Fruit fly (Drosophila melanogaster): ENCODE data around the gene CG13308.

CG13308 gene

DNA sequence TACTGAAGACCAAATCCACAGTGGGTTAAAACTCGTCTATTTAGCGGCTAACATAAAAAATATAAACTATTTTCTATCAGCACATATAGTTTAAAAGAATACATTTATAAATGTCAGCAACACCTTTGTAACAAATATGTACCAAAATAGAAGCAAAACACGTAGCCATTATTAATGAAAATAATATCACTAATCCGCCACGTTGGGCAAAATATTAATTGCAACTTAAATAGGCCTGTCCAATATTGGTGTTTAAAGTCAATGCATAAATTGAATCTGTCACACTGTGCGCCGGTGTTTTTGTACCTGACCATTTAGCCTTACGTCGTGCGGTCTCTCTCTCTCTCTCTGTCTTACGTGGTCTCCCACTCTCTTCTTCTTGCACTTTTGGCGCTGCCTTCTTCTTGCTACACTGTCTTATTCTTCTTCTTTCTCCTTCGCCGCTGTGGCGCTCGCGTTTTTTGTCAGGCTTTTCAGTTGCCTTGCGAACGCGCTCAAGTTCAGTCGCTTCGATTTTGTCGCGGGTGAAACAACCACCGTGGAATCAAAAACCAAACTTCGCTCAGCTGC lies 42.3 kb upstream of the CG13308 start (continued):
- TF ChIP-seq CG2120 (GFP tag; optimal IDR thresholded peaks at IDR 0.05), result peak; percentile 99
- TF ChIP-seq dmrt99B (tag; optimal IDR thresholded peaks at IDR 0.05), result peak; percentile 99
- TF ChIP-seq Elba2 (GFP tag; optimal IDR thresholded peaks at IDR 0.05), result peak; percentile 74
- TF ChIP-seq CG7839 (tag; optimal IDR thresholded peaks at IDR 0.05), result peak; percentile 99
- no peak for TF ChIP-seq HLHmδ (GFP tag; optimal IDR thresholded peaks at IDR 0.05)
- peak; percentile 98 for TF ChIP-seq CG3847 (GFP tag; IDR thresholded peaks at IDR 0.05)
- peak; percentile 98 for TF ChIP-seq twi (tag; optimal IDR thresholded peaks at IDR 0.05)
- TF ChIP-seq cad (GFP tag; optimal IDR thresholded peaks at IDR 0.05), result no peak
- no peak for TF ChIP-seq pita (GFP tag; optimal IDR thresholded peaks at IDR 0.05)
- peak; percentile 96 for TF ChIP-seq HHEX (GFP tag; optimal IDR thresholded peaks at IDR 0.05)
- peak; percentile 38; the same call in 1 of the 2 replicates for TF ChIP-seq bbx (GFP tag; IDR thresholded peaks at IDR 0.05; ENCODE audit: partially characterized antibody)
- peak; percentile 94 for TF ChIP-seq CG17612 (GFP tag; IDR thresholded peaks at IDR 0.05)
- TF ChIP-seq ewg (GFP tag; optimal IDR thresholded peaks at IDR 0.05), result peak; percentile 97
- TF ChIP-seq CG9797 (GFP tag; optimal IDR thresholded peaks at IDR 0.05), result peak; percentile 45
- TF ChIP-seq CG4282 (GFP tag; optimal IDR thresholded peaks at IDR 0.05), result peak; percentile 97
- peak; percentile 97 for TF ChIP-seq Awh (GFP tag; IDR thresholded peaks at IDR 0.05)
- peak; percentile 96 for TF ChIP-seq CG8089 (GFP tag; optimal IDR thresholded peaks at IDR 0.05)
- TF ChIP-seq p53 (GFP tag; optimal IDR thresholded peaks at IDR 0.05), result peak; percentile 61
- TF ChIP-seq dimm (GFP tag; IDR thresholded peaks at IDR 0.05), result peak; percentile 92
- TF ChIP-seq Dp (GFP tag; optimal IDR thresholded peaks at IDR 0.05), result peak; percentile 30
- TF ChIP-seq tx (GFP tag; optimal IDR thresholded peaks at IDR 0.05), result peak; percentile 97
- TF ChIP-seq Rx (GFP tag; IDR thresholded peaks at IDR 0.05), result peak; percentile 95
- TF ChIP-seq Dek (tag; optimal IDR thresholded peaks at IDR 0.05), result peak; percentile 96
- peak; percentile 90 for TF ChIP-seq CG18011 (GFP tag; optimal IDR thresholded peaks at IDR 0.05)
- TF ChIP-seq ftz-f1 (GFP tag; optimal IDR thresholded peaks at IDR 0.05), result peak; percentile 45
- TF ChIP-seq CG18476 (GFP tag; optimal IDR thresholded peaks at IDR 0.05), result peak; percentile 97
- TF ChIP-seq CG6791 (GFP tag; IDR thresholded peaks at IDR 0.05; ENCODE audit: partially characterized antibody), result peak; percentile 55; the same call in 2 of the 3 replicates
- TF ChIP-seq az2 (GFP tag; optimal IDR thresholded peaks at IDR 0.05), result peak; percentile 99
- peak; percentile 93 for TF ChIP-seq pros (GFP tag; optimal IDR thresholded peaks at IDR 0.05)
- TF ChIP-seq CG4854 (GFP tag; optimal IDR thresholded peaks at IDR 0.05), result peak; percentile 96
- TF ChIP-seq zen (tag; optimal IDR thresholded peaks at IDR 0.05), result peak; percentile 86
- TF ChIP-seq toy (GFP tag; IDR thresholded peaks at IDR 0.05), result peak; percentile 91
- no peak for TF ChIP-seq Opbp (GFP tag; IDR thresholded peaks at IDR 0.05; ENCODE audit: partially characterized antibody)
- TF ChIP-seq Hr78 (GFP tag; optimal IDR thresholded peaks at IDR 0.05), result peak in 1 of 2 experiments; percentile 68
- peak; percentile 91 for TF ChIP-seq D19A (tag; optimal IDR thresholded peaks at IDR 0.05)
- peak; percentile 99 for TF ChIP-seq CG7556 (GFP tag; optimal IDR thresholded peaks at IDR 0.05)
- peak; percentile 82 for TF ChIP-seq CG2116 (GFP tag; optimal IDR thresholded peaks at IDR 0.05)
- peak; percentile 98 for TF ChIP-seq fd3F (GFP tag; optimal IDR thresholded peaks at IDR 0.05)
- peak; percentile 98 for TF ChIP-seq CG12769 (tag; optimal IDR thresholded peaks at IDR 0.05)
- peak; percentile 98 for TF ChIP-seq Fer1 (GFP tag; optimal IDR thresholded peaks at IDR 0.05)
- peak; percentile 98 for TF ChIP-seq CG31441 (GFP tag; IDR thresholded peaks at IDR 0.05)
- peak; percentile 64 for TF ChIP-seq CG4360 (GFP tag; IDR thresholded peaks at IDR 0.05)
- TF ChIP-seq CG13775 (GFP tag; optimal IDR thresholded peaks at IDR 0.05), result peak; percentile 99
- TF ChIP-seq Mrtf (GFP tag; IDR thresholded peaks at IDR 0.05), result peak; percentile 97
- TF ChIP-seq Stat92E (GFP tag; optimal IDR thresholded peaks at IDR 0.05), result peak in 1 of 3 experiments; percentile 93
- no peak for TF ChIP-seq h (optimal IDR thresholded peaks at IDR 0.05)
- TF ChIP-seq Asciz (GFP tag; optimal IDR thresholded peaks at IDR 0.05), result peak; percentile 96
- TF ChIP-seq CG10462 (GFP tag; optimal IDR thresholded peaks at IDR 0.05), result peak; percentile 98
- peak; percentile 88 for TF ChIP-seq Nf-YB (GFP tag; optimal IDR thresholded peaks at IDR 0.05)
